Worm (Caenorhabditis elegans): Measurements from ENCODE around the gene sdz-20.

DNA sequence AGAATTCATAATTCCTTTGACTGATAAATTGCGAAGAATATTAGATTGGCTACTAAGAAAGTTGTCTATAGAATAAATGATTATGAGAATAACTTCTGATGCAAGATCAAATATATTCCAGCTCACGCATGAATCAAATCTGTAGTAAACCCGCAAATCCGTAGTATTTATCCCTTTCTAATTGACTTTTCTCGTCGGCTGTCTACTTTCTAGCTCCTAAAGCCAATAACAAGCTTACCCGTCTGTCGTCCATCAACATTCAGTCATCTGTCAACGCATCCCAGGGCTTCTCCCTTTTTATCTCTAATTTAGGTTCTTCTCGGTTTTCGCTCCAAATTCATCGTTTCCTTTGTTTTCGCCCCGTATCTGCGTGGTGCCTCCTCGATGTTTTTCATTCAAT is 15.0 kb downstream of the sdz-20 start:
- no peak for TF ChIP-seq nhr-11 (tag; optimal IDR thresholded peaks at IDR 0.05)
- no peak for TF ChIP-seq nhr-129 (tag; optimal IDR thresholded peaks at IDR 0.05)
- no peak for TF ChIP-seq lin-39 (tag; optimal IDR thresholded peaks at IDR 0.05)
- TF ChIP-seq ama-1 (optimal IDR thresholded peaks at IDR 0.05), result no peak
- no peak for TF ChIP-seq egl-27 (tag; optimal IDR thresholded peaks at IDR 0.05)
- no peak for TF ChIP-seq R02D3.7 (tag; optimal IDR thresholded peaks at IDR 0.05)
- TF ChIP-seq nhr-23 (tag; optimal IDR thresholded peaks at IDR 0.05), result no peak
- no peak for TF ChIP-seq lin-11 (tag; optimal IDR thresholded peaks at IDR 0.05)
- no peak for TF ChIP-seq ZK546.5 (tag; optimal IDR thresholded peaks at IDR 0.05)
- TF ChIP-seq fos-1 (tag; optimal IDR thresholded peaks at IDR 0.05), result no peak
- no peak for TF ChIP-seq nhr-77 (tag; optimal IDR thresholded peaks at IDR 0.05)
- no peak for TF ChIP-seq unc-62 (GFP tag; optimal IDR thresholded peaks at IDR 0.05)
- TF ChIP-seq nhr-12 (tag; optimal IDR thresholded peaks at IDR 0.05), result no peak
- TF ChIP-seq unc-39 (tag; optimal IDR thresholded peaks at IDR 0.05), result no peak

All from whole organism, L2 larva.